Fruit fly (Drosophila melanogaster) whole organism, prepupa: ENCODE data around the gene opa.
A peak's percentile ranks its signal among the peaks of the same experiment; 100 is the strongest.

Source experiments
- Blimp-1 ChIP-seq: fragments of 200-800 bp; sonication (Bioruptor generic); optimal IDR thresholded peaks from 3 replicates; lab custom pipeline; 2017; ENCODE audit warnings: missing biosample characterization, missing genetic modification characterization, mild to moderate bottlenecking, moderate library complexity, missing genetic modification reagents
- CG10631 ChIP-seq: fragments of 200-800 bp; sonication (Bioruptor generic); optimal IDR thresholded peaks from 2 replicates; lab custom pipeline; 2016; ENCODE audit warnings: missing biosample characterization, missing genetic modification characterization
- CG10669 ChIP-seq: fragments of 200-800 bp; sonication (Bioruptor generic); optimal IDR thresholded peaks from 3 replicates; lab custom pipeline; 2018; ENCODE audit warnings: missing biosample characterization, mild to moderate bottlenecking, missing genetic modification characterization, moderate library complexity
- CG11294 ChIP-seq: fragments of 200-800 bp; sonication (Bioruptor generic); IDR thresholded peaks from 2 replicates; pipeline ENCODE4 v1.3.6; 2022; ENCODE audit warnings: missing biosample characterization, missing genetic modification characterization
- CG11762 ChIP-seq: fragments of 200-800 bp; sonication (Bioruptor generic); optimal IDR thresholded peaks from 3 replicates; lab custom pipeline; 2016; ENCODE audit warnings: missing biosample characterization, missing genetic modification characterization; ENCODE audit not compliant: insufficient read depth
- CG11902 ChIP-seq: fragments of 200-800 bp; sonication (Bioruptor generic); optimal IDR thresholded peaks from 3 replicates; lab custom pipeline; 2016; ENCODE audit warnings: missing biosample characterization, missing genetic modification characterization
- CG1621 ChIP-seq: fragments of 200-800 bp; sonication (Bioruptor generic); optimal IDR thresholded peaks from 3 replicates; lab custom pipeline; 2018; ENCODE audit warnings: missing biosample characterization, mild to moderate bottlenecking, missing genetic modification characterization
- CG16779 ChIP-seq: fragments of 200-800 bp; sonication (Bioruptor generic); optimal IDR thresholded peaks from 3 replicates; lab custom pipeline; 2017; ENCODE audit warnings: missing biosample characterization, mild to moderate bottlenecking, missing genetic modification characterization
- CG3032 ChIP-seq: fragments of 200-800 bp; optimal IDR thresholded peaks from 2 replicates; lab custom pipeline; 2019; ENCODE audit warnings: missing biosample characterization, mild to moderate bottlenecking, missing genetic modification characterization, moderate library complexity
- CG31627 ChIP-seq: fragments of 200-800 bp; sonication (Bioruptor generic); optimal IDR thresholded peaks from 3 replicates; lab custom pipeline; 2016; ENCODE audit warnings: missing biosample characterization, missing genetic modification characterization
- CG34406 ChIP-seq: fragments of 200-800 bp; sonication (Bioruptor generic); optimal IDR thresholded peaks from 3 replicates; lab custom pipeline; 2016; ENCODE audit warnings: missing biosample characterization, missing genetic modification characterization
- CG4318 ChIP-seq: fragments of 200-800 bp; sonication (Bioruptor generic); optimal IDR thresholded peaks from 3 replicates; lab custom pipeline; 2017; ENCODE audit warnings: missing biosample characterization, mild to moderate bottlenecking, missing genetic modification characterization
- CG6792 ChIP-seq: fragments of 200-800 bp; sonication (Bioruptor generic); optimal IDR thresholded peaks from 3 replicates; lab custom pipeline; 2016; ENCODE audit warnings: missing biosample characterization, missing genetic modification characterization
- CG6854 ChIP-seq: fragments of 200-800 bp; sonication (Bioruptor generic); optimal IDR thresholded peaks from 2 replicates; lab custom pipeline; 2017; ENCODE audit warnings: missing biosample characterization, mild to moderate bottlenecking, missing genetic modification characterization
- CG8119 ChIP-seq: fragments of 200-800 bp; sonication (Bioruptor generic); IDR thresholded peaks from 3 replicates; pipeline ENCODE4 v1.3.6; 2022; ENCODE audit warnings: missing biosample characterization, missing genetic modification characterization
- CG8319 ChIP-seq: fragments of 200-800 bp; sonication (Bioruptor generic); optimal IDR thresholded peaks from 3 replicates; lab custom pipeline; 2016; ENCODE audit warnings: missing biosample characterization, missing genetic modification characterization
- CG8632 ChIP-seq: fragments of 200-800 bp; sonication (Bioruptor generic); optimal IDR thresholded peaks from 3 replicates; lab custom pipeline; 2016; ENCODE audit warnings: missing biosample characterization, missing genetic modification characterization
- CG9139 ChIP-seq: fragments of 200-800 bp; sonication (Bioruptor generic); optimal IDR thresholded peaks from 3 replicates; lab custom pipeline; 2017; ENCODE audit warnings: missing biosample characterization, mild to moderate bottlenecking, missing genetic modification characterization
- Eip75B ChIP-seq: fragments of 200-800 bp; sonication (Bioruptor generic); optimal IDR thresholded peaks from 3 replicates; lab custom pipeline; 2016; ENCODE audit warnings: missing biosample characterization, missing genetic modification characterization
- Eip78C ChIP-seq: fragments of 200-800 bp; sonication (Bioruptor generic); peaks from one replicate; lab custom pipeline; 2016; ENCODE audit warnings: missing biosample characterization, missing genetic modification characterization
- Eip93F ChIP-seq: fragments of 200-800 bp; sonication (Bioruptor generic); optimal IDR thresholded peaks from 2 replicates; lab custom pipeline; 2016; ENCODE audit warnings: missing biosample characterization, mild to moderate bottlenecking, missing genetic modification characterization
- Ets21C ChIP-seq: fragments of 200-800 bp; sonication (Bioruptor generic); optimal IDR thresholded peaks from 3 replicates; lab custom pipeline; 2016; ENCODE audit warnings: missing biosample characterization, missing genetic modification characterization
- Ets96B ChIP-seq: fragments of 200-800 bp; optimal IDR thresholded peaks from 2 replicates; lab custom pipeline; 2019; ENCODE audit warnings: missing biosample characterization, mild to moderate bottlenecking, missing genetic modification characterization, moderate library complexity
- Gug ChIP-seq: fragments of 200-800 bp; sonication (Bioruptor generic); IDR thresholded peaks from 2 replicates; pipeline ENCODE4 v1.3.6; 2022; ENCODE audit warnings: missing biosample characterization, missing genetic modification characterization
- Hr39 ChIP-seq: fragments of 200-800 bp; sonication (Bioruptor generic); optimal IDR thresholded peaks from 2 replicates; lab custom pipeline; 2016; ENCODE audit warnings: missing biosample characterization, missing genetic modification characterization
- Lpt ChIP-seq: fragments of 200-800 bp; sonication (Bioruptor generic); optimal IDR thresholded peaks from 3 replicates; lab custom pipeline; 2016; ENCODE audit warnings: missing biosample characterization, missing genetic modification characterization
- Met ChIP-seq: fragments of 200-800 bp; sonication (Bioruptor generic); optimal IDR thresholded peaks from 3 replicates; lab custom pipeline; 2016; ENCODE audit warnings: missing biosample characterization, missing genetic modification characterization
- OdsH ChIP-seq: fragments of 200-800 bp; sonication (Bioruptor generic); optimal IDR thresholded peaks from 3 replicates; lab custom pipeline; 2016; ENCODE audit warnings: missing biosample characterization, missing genetic modification characterization
- Smox ChIP-seq: fragments of 200-800 bp; sonication (Bioruptor generic); optimal IDR thresholded peaks from 3 replicates; lab custom pipeline; 2016; ENCODE audit warnings: missing biosample characterization, missing genetic modification characterization
- Sox102F ChIP-seq: fragments of 200-800 bp; sonication (Bioruptor generic); optimal IDR thresholded peaks from 2 replicates; lab custom pipeline; 2016; ENCODE audit warnings: missing biosample characterization, mild to moderate bottlenecking, missing genetic modification characterization
- Sox14 ChIP-seq: fragments of 200-800 bp; sonication (Bioruptor generic); optimal IDR thresholded peaks from 3 replicates; lab custom pipeline; 2016; ENCODE audit warnings: missing biosample characterization, missing genetic modification characterization
- Sox15 ChIP-seq: fragments of 200-800 bp; sonication (Bioruptor generic); optimal IDR thresholded peaks from 3 replicates; lab custom pipeline; 2016; ENCODE audit warnings: missing biosample characterization, missing genetic modification characterization
- achi ChIP-seq: fragments of 200-800 bp; sonication (Bioruptor generic); optimal IDR thresholded peaks from 3 replicates; lab custom pipeline; 2016; ENCODE audit warnings: missing biosample characterization, missing genetic modification characterization
- cyc ChIP-seq: fragments of 200-800 bp; sonication (Bioruptor generic); optimal IDR thresholded peaks from 3 replicates; lab custom pipeline; 2016; ENCODE audit warnings: missing biosample characterization, missing genetic modification characterization
- dsx ChIP-seq: fragments of 200-800 bp; optimal IDR thresholded peaks from 3 replicates; lab custom pipeline; 2019; ENCODE audit warnings: missing biosample characterization, mild to moderate bottlenecking, missing genetic modification characterization, moderate library complexity; ENCODE audit not compliant: poor library complexity, severe bottlenecking
- esn ChIP-seq: fragments of 200-800 bp; sonication (Bioruptor generic); optimal IDR thresholded peaks from 2 replicates; lab custom pipeline; 2016; ENCODE audit warnings: missing biosample characterization, mild to moderate bottlenecking, missing genetic modification characterization, moderate library complexity
- fd59A ChIP-seq: fragments of 200-800 bp; sonication (Bioruptor generic); optimal IDR thresholded peaks from 2 replicates; lab custom pipeline; 2017; ENCODE audit warnings: missing biosample characterization, mild to moderate bottlenecking, missing genetic modification characterization, missing genetic modification reagents
- fd85E ChIP-seq: fragments of 200-800 bp; sonication (Bioruptor generic); optimal IDR thresholded peaks from 3 replicates; lab custom pipeline; 2016; ENCODE audit warnings: missing biosample characterization, missing genetic modification characterization
- fkh ChIP-seq: fragments of 200-800 bp; sonication (Bioruptor generic); optimal IDR thresholded peaks from 3 replicates; lab custom pipeline; 2017; ENCODE audit warnings: missing biosample characterization, mild to moderate bottlenecking, missing genetic modification characterization, moderate library complexity
- lz ChIP-seq: fragments of 200-800 bp; sonication (Bioruptor generic); optimal IDR thresholded peaks from 3 replicates; lab custom pipeline; 2016; ENCODE audit warnings: missing biosample characterization, missing genetic modification characterization
- pdm3 ChIP-seq: fragments of 200-800 bp; sonication (Bioruptor generic); optimal IDR thresholded peaks from 3 replicates; lab custom pipeline; 2016; ENCODE audit warnings: missing biosample characterization, missing genetic modification characterization
- spab ChIP-seq: fragments of 200-800 bp; sonication (Bioruptor generic); optimal IDR thresholded peaks from 2 replicates; lab custom pipeline; 2017; ENCODE audit warnings: missing biosample characterization, mild to moderate bottlenecking, missing genetic modification characterization, missing genetic modification reagents
- ss ChIP-seq, 2 experiments: fragments of 200-800 bp; sonication (Bioruptor generic); optimal IDR thresholded peaks; 2 replicates in 1 of 2; 3 replicates in 1 of 2; lab custom pipeline; 2017 to 2018; ENCODE audit warnings: mild to moderate bottlenecking in 2 of 2, missing biosample characterization in 2 of 2, missing genetic modification characterization in 2 of 2, moderate library complexity in 1 of 2
- svp ChIP-seq: fragments of 200-800 bp; sonication (Bioruptor generic); peaks from one replicate; lab custom pipeline; 2016; ENCODE audit warnings: missing biosample characterization, missing genetic modification characterization
- topi ChIP-seq: fragments of 200-800 bp; sonication (Bioruptor generic); optimal IDR thresholded peaks from 3 replicates; lab custom pipeline; 2016; ENCODE audit warnings: missing biosample characterization, missing genetic modification characterization
- vri ChIP-seq: fragments of 200-800 bp; sonication (Bioruptor generic); optimal IDR thresholded peaks from 3 replicates; lab custom pipeline; 2016; ENCODE audit warnings: missing biosample characterization, mild to moderate bottlenecking, missing genetic modification characterization

The opa gene

dm6 chr3R:4883186-4883746, 30.7 kb downstream of the opa start (continued):
- TF ChIP-seq CG6792 (GFP tag; lab: Kevin White, UChicago) (peak; percentile 82), svp (GFP tag; lab: Kevin White, UChicago) (peak; percentile 95), CG31627 (GFP tag; lab: Kevin White, UChicago) (peak; percentile 91), lz (GFP tag; lab: Kevin White, UChicago) (peak; percentile 86), Ets21C (GFP tag; lab: Kevin White, UChicago) (peak; percentile 82), CG34406 (GFP tag; lab: Kevin White, UChicago) (peak; percentile 68), Sox14 (peak; percentile 89), Smox (GFP tag; lab: Kevin White, UChicago) (peak; percentile 87), Hr39 (GFP tag; lab: Kevin White, UChicago) (peak; percentile 92), CG16779 (tag; lab: Kevin White, UChicago) (no peak), CG10669 (GFP tag; lab: Kevin White, UChicago) (peak; percentile 84), Lpt (GFP tag; lab: Kevin White, UChicago) (peak; percentile 18), Blimp-1 (peak; percentile 69), CG6854 (peak; percentile 78), CG11294 (GFP tag; lab: Robert Waterston, UW) (no peak), Met (GFP tag; lab: Kevin White, UChicago) (peak; percentile 92), Sox15 (GFP tag; lab: Kevin White, UChicago) (peak; percentile 57), CG1621 (tag; lab: Kevin White, UChicago) (peak; percentile 60), spab (GFP tag; lab: Kevin White, UChicago) (peak; percentile 77), CG4318 (GFP tag; lab: Kevin White, UChicago) (no peak), fd85E (GFP tag; lab: Kevin White, UChicago) (no peak), OdsH (GFP tag; lab: Kevin White, UChicago) (peak; percentile 71), fkh (no peak), vri (GFP tag; lab: Kevin White, UChicago) (peak; percentile 75), CG8319 (GFP tag; lab: Kevin White, UChicago) (peak; percentile 50)

DNA sequence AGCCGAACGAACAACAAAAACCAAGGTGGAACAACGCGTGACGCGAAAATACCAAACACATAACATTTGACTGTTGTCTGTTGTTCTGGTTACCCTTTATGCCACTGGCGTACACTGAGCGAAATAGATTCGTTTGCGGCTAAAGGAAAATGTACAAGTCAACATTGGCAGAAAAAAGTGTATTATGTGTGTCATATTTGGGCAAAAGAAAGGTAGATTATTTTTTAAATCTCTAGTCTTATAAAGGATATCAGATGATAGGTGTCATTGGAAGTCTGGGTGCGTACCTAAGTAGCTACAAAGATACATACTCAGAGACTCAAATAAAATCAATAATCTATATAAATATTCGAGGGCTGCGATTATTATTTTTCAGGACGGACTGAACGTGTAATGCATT, 31.3 kb downstream of the opa start:
- peak; percentile 55 for TF ChIP-seq Ets96B (tag; lab: Kevin White, UChicago)
- TF ChIP-seq CG4318 (GFP tag; lab: Kevin White, UChicago): no peak
- TF ChIP-seq Sox14: peak; percentile 57
- peak; percentile 62 for TF ChIP-seq CG10669 (GFP tag; lab: Kevin White, UChicago)
- TF ChIP-seq CG6854: no peak
- TF ChIP-seq CG6792 (GFP tag; lab: Kevin White, UChicago): peak; percentile 23
- peak; percentile 68 for TF ChIP-seq topi
- peak; percentile 51 for TF ChIP-seq vri (GFP tag; lab: Kevin White, UChicago)
- peak; percentile 63 for TF ChIP-seq CG31627 (GFP tag; lab: Kevin White, UChicago)
- peak; percentile 60 for TF ChIP-seq Smox (GFP tag; lab: Kevin White, UChicago)
- peak; percentile 35 for TF ChIP-seq fd59A (GFP tag; lab: Kevin White, UChicago)
- TF ChIP-seq cyc (GFP tag; lab: Kevin White, UChicago): peak; percentile 54
- TF ChIP-seq Met (GFP tag; lab: Kevin White, UChicago): peak; percentile 72
- peak; percentile 8 for TF ChIP-seq CG11762 (GFP tag; lab: Kevin White, UChicago)
- peak; percentile 33 for TF ChIP-seq Eip75B (GFP tag; lab: Kevin White, UChicago)
- peak; percentile 25 for TF ChIP-seq CG1621 (tag; lab: Kevin White, UChicago)
- peak; percentile 83 for TF ChIP-seq svp (GFP tag; lab: Kevin White, UChicago)
- no peak for TF ChIP-seq Gug (GFP tag; lab: Robert Waterston, UW)
- no peak for TF ChIP-seq ss (GFP tag; optimal IDR thresholded peaks at IDR 0.05; lab: Kevin White, UChicago)
- no peak for TF ChIP-seq CG9139
- TF ChIP-seq fd85E (GFP tag; lab: Kevin White, UChicago): no peak
- peak; percentile 40 for TF ChIP-seq CG10631 (GFP tag; lab: Kevin White, UChicago)
- peak; percentile 84 for TF ChIP-seq Eip78C
- no peak for TF ChIP-seq Blimp-1
- TF ChIP-seq CG11902 (GFP tag; lab: Kevin White, UChicago): peak; percentile 6
- TF ChIP-seq CG3032: peak; percentile 47
- TF ChIP-seq CG8119 (GFP tag; lab: Robert Waterston, UW): no peak
- TF ChIP-seq spab (GFP tag; lab: Kevin White, UChicago): peak; percentile 35
- TF ChIP-seq Sox102F (GFP tag; lab: Kevin White, UChicago): peak; percentile 41
- peak; percentile 37 for TF ChIP-seq Ets21C (GFP tag; lab: Kevin White, UChicago)
- TF ChIP-seq Hr39 (GFP tag; lab: Kevin White, UChicago): peak; percentile 69
- TF ChIP-seq pdm3 (GFP tag; lab: Kevin White, UChicago): peak; percentile 44
- TF ChIP-seq OdsH (GFP tag; lab: Kevin White, UChicago): peak; percentile 51
- TF ChIP-seq lz (GFP tag; lab: Kevin White, UChicago): peak; percentile 64
- TF ChIP-seq Eip93F: no peak
- peak; percentile 71 for TF ChIP-seq esn
- peak; percentile 12 for TF ChIP-seq CG8632 (GFP tag; lab: Kevin White, UChicago)
- peak; percentile 33 for TF ChIP-seq dsx (GFP tag; lab: Kevin White, UChicago)
- peak; percentile 40 for TF ChIP-seq achi (GFP tag; lab: Kevin White, UChicago)
